Worm (Caenorhabditis elegans) whole organism, L2 larva: ENCODE data around the gene cox-16.

Source experiments
- blmp-1 ChIP-seq: sonication (generic microtip); optimal IDR thresholded peaks from 2 replicates; lab custom pipeline; 2017; ENCODE audit warnings: missing genetic modification characterization, mild to moderate bottlenecking, missing compliant biosample characterization, antibody characterized with exemption, moderate library complexity; ENCODE audit not compliant: insufficient read depth
- ceh-82 ChIP-seq: fragments of 150-350 bp; optimal IDR thresholded peaks from 2 replicates; lab custom pipeline; 2014; ENCODE audit warnings: missing biosample characterization, missing genetic modification characterization
- fos-1 ChIP-seq: fragments of 150-350 bp; optimal IDR thresholded peaks from 2 replicates; lab custom pipeline; 2014; ENCODE audit warnings: missing biosample characterization, missing genetic modification characterization
- lin-11 ChIP-seq: fragments of 150-350 bp; sonication (generic microtip); optimal IDR thresholded peaks from 2 replicates; lab custom pipeline; 2014; ENCODE audit warnings: missing biosample characterization, missing genetic modification characterization, inconsistent platforms, mixed read lengths
- nhr-23 ChIP-seq: fragments of 150-350 bp; optimal IDR thresholded peaks from 2 replicates; lab custom pipeline; 2014; ENCODE audit warnings: missing biosample characterization, missing genetic modification reagents, missing genetic modification characterization
- nhr-6 ChIP-seq: fragments of 150-350 bp; optimal IDR thresholded peaks from 2 replicates; lab custom pipeline; 2014; ENCODE audit warnings: missing biosample characterization, missing genetic modification characterization
- zag-1 ChIP-seq: fragments of 150-350 bp; optimal IDR thresholded peaks from 2 replicates; lab custom pipeline; 2014; ENCODE audit warnings: missing biosample characterization, missing genetic modification characterization
- ztf-11 ChIP-seq: sonication (generic microtip); optimal IDR thresholded peaks from 2 replicates; lab custom pipeline; 2017; ENCODE audit warnings: missing biosample characterization, missing genetic modification characterization

DNA sequence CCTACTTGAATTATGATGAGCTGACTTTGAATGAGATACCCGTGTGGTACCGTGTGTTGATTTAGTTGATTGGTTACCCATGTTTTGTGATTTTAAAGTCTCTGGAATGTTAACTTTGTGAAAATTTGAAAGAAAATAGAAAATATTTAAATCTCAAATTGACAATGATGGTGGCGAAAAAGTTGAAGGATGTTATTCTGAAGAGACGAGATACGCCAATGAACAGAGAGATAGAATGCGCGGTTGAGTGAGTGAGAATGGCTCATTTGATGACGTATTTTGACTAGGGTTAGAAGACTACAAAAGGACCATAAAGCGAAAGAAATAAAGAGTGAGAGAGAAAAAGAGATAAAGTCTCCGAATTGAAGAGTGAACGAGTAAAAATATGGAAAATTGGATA, 34.4 kb upstream of the cox-16 start, which contains the start of gene glb-6:
- no peak for TF ChIP-seq ceh-82 (tag; lab: Kevin White, UChicago)
- TF ChIP-seq nhr-23, result no peak
- TF ChIP-seq fos-1 (tag; lab: Kevin White, UChicago), result no peak
- TF ChIP-seq zag-1 (tag; lab: Kevin White, UChicago), result no peak
- no peak for TF ChIP-seq nhr-6 (tag; lab: Kevin White, UChicago)
- TF ChIP-seq ztf-11 (tag; lab: Kevin White, UChicago), result no peak
- no peak for TF ChIP-seq lin-11 (tag; lab: Kevin White, UChicago)
- no peak for TF ChIP-seq blmp-1
